Worm (Caenorhabditis elegans) whole organism, L4 larva: ENCODE results near the gene VM106R.1.

Experiments used
- D1046.2 ChIP-seq: fragments of 200-800 bp; sonication (Bioruptor generic); IDR thresholded peaks from 2 replicates; pipeline ENCODE4 v1.3.6; 2022; ENCODE audit warnings: missing genetic modification characterization, missing compliant biosample characterization
- F10B5.3 ChIP-seq: sonication (generic microtip); optimal IDR thresholded peaks from 2 replicates; lab custom pipeline; 2016; ENCODE audit warnings: mild to moderate bottlenecking, missing genetic modification characterization, missing compliant biosample characterization
- F37D6.2 ChIP-seq: sonication (generic microtip); optimal IDR thresholded peaks from 2 replicates; lab custom pipeline; 2016; ENCODE audit warnings: mild to moderate bottlenecking, missing genetic modification characterization, missing compliant biosample characterization
- F44E2.7 ChIP-seq: fragments of 200-800 bp; sonication (Bioruptor generic); IDR thresholded peaks from 2 replicates; pipeline ENCODE4 v2.1.2; 2022; ENCODE audit warnings: missing genetic modification characterization, missing compliant biosample characterization
- F49E8.2 ChIP-seq: sonication (generic microtip); optimal IDR thresholded peaks from 2 replicates; lab custom pipeline; 2016; ENCODE audit warnings: missing compliant biosample characterization, mild to moderate bottlenecking, missing genetic modification characterization, borderline replicate concordance
- R02D3.7 ChIP-seq: fragments of 150-350 bp; sonication (generic microtip); optimal IDR thresholded peaks from 3 replicates; lab custom pipeline; 2014; ENCODE audit warnings: missing biosample characterization, missing genetic modification characterization
- Y105C5A.15 ChIP-seq: fragments of 200-800 bp; sonication (Bioruptor generic); IDR thresholded peaks from 2 replicates; pipeline ENCODE4 v1.3.6; 2022; ENCODE audit warnings: missing genetic modification characterization, missing compliant biosample characterization
- Y48G9A.11 ChIP-seq: fragments of 200-800 bp; sonication (Bioruptor generic); IDR thresholded peaks from 2 replicates; pipeline ENCODE4 v1.3.6; 2022; ENCODE audit warnings: missing genetic modification reagents, missing genetic modification characterization, missing compliant biosample characterization
- ZK337.2 ChIP-seq: fragments of 200-800 bp; sonication (Bioruptor generic); IDR thresholded peaks from 2 replicates; pipeline ENCODE4 v1.3.6; 2022; ENCODE audit warnings: missing genetic modification reagents, missing genetic modification characterization, missing compliant biosample characterization
- aha-1 ChIP-seq: fragments of 150-350 bp; peaks from one replicate; lab custom pipeline; 2014; ENCODE audit warnings: missing biosample characterization, missing genetic modification characterization
- aly-2 ChIP-seq: sonication (generic microtip); optimal IDR thresholded peaks from 2 replicates; lab custom pipeline; 2018; ENCODE audit warnings: missing biosample characterization, missing genetic modification characterization
- ama-1 ChIP-seq: fragments of 150-350 bp; optimal IDR thresholded peaks from 2 replicates; lab custom pipeline; 2014; ENCODE audit warnings: inconsistent platforms, mixed read lengths
- ceh-28 ChIP-seq: fragments of 150-350 bp; optimal IDR thresholded peaks from 2 replicates; lab custom pipeline; 2014; ENCODE audit warnings: missing biosample characterization, missing genetic modification reagents, missing genetic modification characterization
- ceh-32 ChIP-seq: sonication (generic microtip); optimal IDR thresholded peaks from 2 replicates; lab custom pipeline; 2016; ENCODE audit warnings: mild to moderate bottlenecking, missing genetic modification characterization, missing compliant biosample characterization; ENCODE audit not compliant: poor library complexity
- ceh-62 ChIP-seq: sonication (generic microtip); optimal IDR thresholded peaks from 2 replicates; lab custom pipeline; 2017; ENCODE audit warnings: missing biosample characterization, missing genetic modification characterization
- daf-8 ChIP-seq: fragments of 200-800 bp; sonication (Bioruptor generic); IDR thresholded peaks from 2 replicates; pipeline ENCODE4 v1.3.6; 2022; ENCODE audit warnings: missing genetic modification characterization, missing compliant biosample characterization
- dmd-9 ChIP-seq: fragments of 200-800 bp; sonication (Bioruptor generic); IDR thresholded peaks from 2 replicates; pipeline ENCODE4 v1.3.6; 2022; ENCODE audit warnings: missing genetic modification reagents, missing genetic modification characterization, missing compliant biosample characterization
- dve-1 ChIP-seq: sonication (generic microtip); optimal IDR thresholded peaks from 2 replicates; lab custom pipeline; 2017; ENCODE audit warnings: antibody characterized with exemption, mild to moderate bottlenecking, missing genetic modification characterization, missing compliant biosample characterization; ENCODE audit not compliant: insufficient read depth
- egl-27 ChIP-seq: sonication (generic microtip); optimal IDR thresholded peaks from 3 replicates; lab custom pipeline; 2017; ENCODE audit warnings: missing biosample characterization, missing genetic modification reagents, missing genetic modification characterization
- fos-1 ChIP-seq: fragments of 150-350 bp; optimal IDR thresholded peaks from 2 replicates; lab custom pipeline; 2014; ENCODE audit warnings: missing biosample characterization, missing genetic modification characterization
- hif-1 ChIP-seq, 2 experiments: sonication (generic microtip); optimal IDR thresholded peaks; 2 replicates each; lab custom pipeline; 2016 to 2017; ENCODE audit warnings: missing compliant biosample characterization in 2 of 2, missing genetic modification characterization in 2 of 2, missing genetic modification reagents in 2 of 2, missing genotype in 2 of 2, mild to moderate bottlenecking in 1 of 2
- hlh-30 ChIP-seq: sonication (generic microtip); optimal IDR thresholded peaks from 2 replicates; lab custom pipeline; 2017; ENCODE audit warnings: antibody characterized with exemption, mild to moderate bottlenecking, missing genetic modification characterization, missing compliant biosample characterization; ENCODE audit not compliant: insufficient read depth
- hmg-1.1 ChIP-seq: fragments of 200-800 bp; sonication (Bioruptor generic); IDR thresholded peaks from 2 replicates; pipeline ENCODE4 v1.3.6; 2022; ENCODE audit warnings: missing genetic modification reagents, missing genetic modification characterization, missing compliant biosample characterization
- lim-7 ChIP-seq: fragments of 200-800 bp; sonication (Bioruptor generic); IDR thresholded peaks from 2 replicates; pipeline ENCODE4 v1.3.6; 2022; ENCODE audit warnings: missing genetic modification characterization, missing compliant biosample characterization
- lin-1 ChIP-seq: fragments of 200-800 bp; sonication (Bioruptor generic); IDR thresholded peaks from 2 replicates; pipeline ENCODE4 v1.3.6; 2022; ENCODE audit warnings: missing genetic modification reagents, missing genetic modification characterization, missing compliant biosample characterization
- lin-15B ChIP-seq: fragments of 150-350 bp; sonication (generic microtip); optimal IDR thresholded peaks from 3 replicates; lab custom pipeline; 2014; ENCODE audit warnings: missing biosample characterization, missing genetic modification characterization
- lin-29 ChIP-seq: fragments of 200-800 bp; sonication (Bioruptor generic); IDR thresholded peaks from 2 replicates; pipeline ENCODE4 v1.3.6; 2022; ENCODE audit warnings: missing genetic modification reagents, missing genetic modification characterization, missing compliant biosample characterization
- lin-39 ChIP-seq: fragments of 150-350 bp; optimal IDR thresholded peaks from 2 replicates; lab custom pipeline; 2014; ENCODE audit warnings: missing biosample characterization, missing genetic modification reagents, missing genetic modification characterization
- lsy-2 ChIP-seq, 2 experiments: fragments of 150-350 bp in 1 of 2; sonication (generic microtip) in 1 of 2; optimal IDR thresholded peaks; 2 replicates each; lab custom pipeline; 2014 to 2017; ENCODE audit warnings: missing biosample characterization in 2 of 2, missing genetic modification characterization in 2 of 2
- madf-5 ChIP-seq, 2 experiments: fragments of 200-800 bp; sonication (Bioruptor generic); IDR thresholded peaks; 2 replicates each; pipeline ENCODE4 v1.3.6; 2022; ENCODE audit warnings: missing compliant biosample characterization in 2 of 2, missing genetic modification characterization in 2 of 2
- mdl-1 ChIP-seq, 2 experiments: fragments of 150-350 bp in 1 of 2; sonication (generic microtip) in 1 of 2; optimal IDR thresholded peaks; 2 replicates each; lab custom pipeline; 2014 to 2017; ENCODE audit warnings: missing biosample characterization in 2 of 2, missing genetic modification characterization in 2 of 2
- mdt-29 ChIP-seq: fragments of 200-800 bp; sonication (Bioruptor generic); IDR thresholded peaks from 2 replicates; pipeline ENCODE4 v1.3.6; 2022; ENCODE audit warnings: missing genetic modification reagents, missing genetic modification characterization, missing compliant biosample characterization
- mes-2 ChIP-seq: sonication (generic microtip); optimal IDR thresholded peaks from 2 replicates; lab custom pipeline; 2016; ENCODE audit warnings: missing genotype, mild to moderate bottlenecking, missing genetic modification characterization, missing compliant biosample characterization; ENCODE audit not compliant: poor library complexity, severe bottlenecking
- nhr-25 ChIP-seq: sonication (generic microtip); optimal IDR thresholded peaks from 2 replicates; lab custom pipeline; 2017; ENCODE audit warnings: missing genetic modification characterization, mild to moderate bottlenecking, missing compliant biosample characterization, antibody characterized with exemption, moderate library complexity, borderline replicate concordance; ENCODE audit not compliant: insufficient read depth
- nhr-41 ChIP-seq: fragments of 200-800 bp; sonication (Bioruptor generic); IDR thresholded peaks from 2 replicates; pipeline ENCODE4 v1.3.6; 2022; ENCODE audit warnings: missing genetic modification reagents, missing genetic modification characterization, missing compliant biosample characterization
- nhr-48 ChIP-seq: sonication (generic microtip); optimal IDR thresholded peaks from 2 replicates; lab custom pipeline; 2016; ENCODE audit warnings: mild to moderate bottlenecking, missing genetic modification characterization, missing compliant biosample characterization
- nhr-6 ChIP-seq: fragments of 150-350 bp; optimal IDR thresholded peaks from 2 replicates; lab custom pipeline; 2014; ENCODE audit warnings: missing biosample characterization, missing genetic modification characterization
- pqm-1 ChIP-seq: sonication (generic microtip); optimal IDR thresholded peaks from 2 replicates; lab custom pipeline; 2017; ENCODE audit warnings: missing biosample characterization, missing genetic modification characterization
- rbr-2 ChIP-seq: sonication (generic microtip); optimal IDR thresholded peaks from 2 replicates; lab custom pipeline; 2016; ENCODE audit warnings: missing genotype, missing genetic modification characterization, missing compliant biosample characterization
- saeg-2 ChIP-seq: fragments of 200-800 bp; sonication (Bioruptor generic); IDR thresholded peaks from 2 replicates; pipeline ENCODE4 v1.3.6; 2022; ENCODE audit warnings: missing genetic modification reagents, missing genetic modification characterization, missing compliant biosample characterization
- tag-97 ChIP-seq: fragments of 200-800 bp; sonication (Bioruptor generic); IDR thresholded peaks from 2 replicates; pipeline ENCODE4 v1.3.6; 2022; ENCODE audit warnings: missing genetic modification characterization, missing compliant biosample characterization
- unc-130 ChIP-seq: sonication (generic microtip); optimal IDR thresholded peaks from 2 replicates; lab custom pipeline; 2016; ENCODE audit warnings: missing genetic modification reagents, missing genetic modification characterization, missing compliant biosample characterization
- zag-1 ChIP-seq: fragments of 150-350 bp; optimal IDR thresholded peaks from 2 replicates; lab custom pipeline; 2014; ENCODE audit warnings: missing biosample characterization, missing genetic modification characterization
- zip-11 ChIP-seq: fragments of 200-800 bp; sonication (Bioruptor generic); IDR thresholded peaks from 2 replicates; pipeline ENCODE4 v1.3.6; 2022; ENCODE audit warnings: missing genetic modification characterization, missing compliant biosample characterization

The VM106R.1 gene

DNA sequence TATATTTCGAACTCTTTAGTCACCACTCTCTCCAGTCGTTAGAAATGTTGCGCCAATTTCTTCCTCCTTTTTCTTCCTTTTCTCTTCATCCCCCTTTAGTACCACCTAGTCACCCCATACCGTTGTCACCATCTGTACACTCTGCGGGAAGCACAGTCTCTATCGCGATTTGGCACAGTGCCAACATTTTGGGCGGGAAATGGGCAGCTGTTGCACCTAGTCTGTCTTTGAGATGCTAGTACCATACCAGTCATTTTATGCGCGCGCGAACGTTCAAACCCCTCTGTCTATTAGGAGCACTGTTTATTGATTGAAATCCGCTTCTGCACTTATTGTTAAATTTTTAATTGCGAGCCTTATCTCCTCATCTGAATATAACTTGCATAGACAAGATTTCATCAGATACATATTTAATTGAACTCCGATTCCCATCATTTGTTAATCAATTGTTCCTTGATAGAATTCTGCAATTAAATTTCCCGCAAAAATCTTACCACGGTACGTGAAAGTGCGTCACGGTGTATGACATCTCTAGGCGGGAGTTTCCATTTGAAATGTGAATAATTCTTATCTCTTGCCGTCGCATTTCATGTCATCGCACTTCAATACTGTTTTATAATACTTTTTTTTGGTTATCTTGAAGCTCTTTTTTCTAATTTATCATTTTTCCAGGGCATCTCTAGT lies 44.1 kb downstream of the VM106R.1 start, which contains the start of gene cdl-1 (continued):
- TF ChIP-seq mdt-29 (GFP tag; lab: Robert Waterston, UW) (no peak), rbr-2 (peak; percentile 21), hif-1 (tag; optimal IDR thresholded peaks at IDR 0.05; lab: Kevin White, UChicago) (no peak), hlh-30 (tag; lab: Kevin White, UChicago) (peak; percentile 62), lin-1 (GFP tag; lab: Robert Waterston, UW) (0 out of 2 replicates have a peak, but pooled peaks have one; percentile 29)

DNA sequence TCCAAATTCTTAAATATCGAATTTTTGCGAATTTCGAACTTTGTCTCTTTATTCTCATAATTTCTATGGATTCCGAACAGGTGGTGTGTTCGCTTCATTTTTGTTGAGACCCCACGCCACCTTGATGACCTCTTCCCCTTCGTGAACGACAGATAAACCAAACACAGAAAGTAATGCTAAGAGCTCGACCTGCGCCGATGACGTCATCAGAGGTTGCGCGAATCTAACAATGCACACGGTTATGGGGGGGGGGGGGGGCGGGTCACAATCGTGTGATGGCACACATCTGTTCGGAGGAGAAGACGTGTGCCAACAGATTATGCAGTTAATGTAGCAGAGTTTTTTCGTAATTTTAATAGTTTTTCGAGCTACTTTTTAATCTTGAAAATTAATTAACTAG lies 44.7 kb downstream of the VM106R.1 start:
- TF ChIP-seq lim-7 (GFP tag; lab: Robert Waterston, UW) (no peak), mdl-1 (tag; optimal IDR thresholded peaks at IDR 0.05; lab: Kevin White, UChicago) (no peak), lin-15B (tag; lab: Kevin White, UChicago) (no peak), mes-2 (tag; lab: Kevin White, UChicago) (no peak), daf-8 (GFP tag; lab: Robert Waterston, UW) (no peak), hlh-30 (tag; lab: Kevin White, UChicago) (no peak), ceh-62 (no peak), saeg-2 (GFP tag; lab: Robert Waterston, UW) (no peak), D1046.2 (GFP tag; lab: Robert Waterston, UW) (no peak)

DNA sequence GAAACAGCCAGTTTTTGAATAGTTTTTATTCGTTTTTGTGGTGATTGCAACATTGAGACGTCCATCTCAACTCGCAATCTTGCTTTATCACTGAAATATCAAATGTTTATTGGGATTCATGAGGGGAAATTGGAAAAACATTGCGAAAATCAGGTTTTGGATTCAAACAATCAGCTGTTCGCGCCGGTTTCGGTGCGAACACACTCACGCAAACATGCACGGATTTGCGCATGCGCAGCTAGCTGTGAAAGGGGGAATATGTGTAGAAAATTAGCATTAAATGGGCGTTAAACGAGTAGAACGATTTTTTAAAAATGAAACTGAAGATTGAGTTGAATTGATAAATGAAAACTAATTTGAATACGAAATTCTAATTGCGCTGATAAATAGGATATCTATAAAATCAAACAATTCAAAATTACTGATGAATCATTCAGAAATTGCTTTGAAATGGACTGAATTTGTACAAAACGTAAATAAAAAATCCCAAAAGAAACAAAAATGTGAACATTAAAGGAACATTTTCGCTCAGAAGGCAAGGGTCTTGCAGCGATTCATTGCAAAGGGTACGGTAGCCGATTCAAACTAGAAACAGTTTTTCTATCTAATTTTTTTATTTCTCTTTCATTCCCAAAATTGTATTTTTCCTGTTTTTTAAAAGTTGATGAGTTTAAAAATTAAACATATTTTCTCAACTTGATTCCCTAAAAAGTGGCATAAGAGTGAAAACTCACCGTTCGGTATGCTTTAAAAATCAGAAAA lies 45.6 kb downstream of the VM106R.1 start, which contains the start of gene ect-2:
ect-2 (minus strand) TSS at position 762 of the 762 bp plus-strand sequence.
- TF ChIP-seq Y48G9A.11 (GFP tag; lab: Robert Waterston, UW) (no peak), R02D3.7 (no peak), ceh-32 (tag; lab: Kevin White, UChicago) (no peak), nhr-25 (tag; lab: Kevin White, UChicago) (no peak), lin-39 (tag; lab: Kevin White, UChicago) (no peak), pqm-1 (tag; lab: Kevin White, UChicago) (no peak), aha-1 (tag; lab: Kevin White, UChicago) (peak; percentile 39), hif-1 (tag; optimal IDR thresholded peaks at IDR 0.05; lab: Kevin White, UChicago) (no peak), mes-2 (tag; lab: Kevin White, UChicago) (peak; percentile 44), ZK337.2 (no peak), madf-5 (GFP tag; IDR thresholded peaks at IDR 0.05; lab: Robert Waterston, UW) (no peak), mdt-29 (GFP tag; lab: Robert Waterston, UW) (no peak), zip-11 (GFP tag; lab: Robert Waterston, UW) (no peak), lin-29 (no peak), mdl-1 (tag; optimal IDR thresholded peaks at IDR 0.05; lab: Kevin White, UChicago) (no peak), aly-2 (tag; lab: Kevin White, UChicago) (no peak), Y105C5A.15 (no peak), F49E8.2 (tag; lab: Kevin White, UChicago) (peak; percentile 21), ama-1 (lab: Kevin White, UChicago) (no peak), lsy-2 (tag; optimal IDR thresholded peaks at IDR 0.05; lab: Kevin White, UChicago) (no peak), nhr-48 (tag; lab: Kevin White, UChicago) (no peak), zag-1 (tag; lab: Kevin White, UChicago) (no peak), nhr-41 (no peak), dmd-9 (GFP tag; lab: Robert Waterston, UW) (no peak), F37D6.2 (tag; lab: Kevin White, UChicago) (no peak), fos-1 (no peak), D1046.2 (GFP tag; lab: Robert Waterston, UW) (no peak), F44E2.7 (GFP tag; lab: Robert Waterston, UW) (no peak), rbr-2 (no peak), unc-130 (GFP tag; lab: Kevin White, UChicago) (peak; percentile 29), egl-27 (tag; lab: Kevin White, UChicago) (no peak), tag-97 (no peak), dve-1 (tag; lab: Kevin White, UChicago) (no peak), hmg-1.1 (GFP tag; lab: Robert Waterston, UW) (0 out of 2 replicates have a peak, but pooled peaks have one; percentile 18), F10B5.3 (tag; lab: Kevin White, UChicago) (no peak), ceh-28 (tag; lab: Kevin White, UChicago) (no peak), nhr-6 (tag; lab: Kevin White, UChicago) (no peak)
